Worm (Caenorhabditis elegans) whole organism, L2 larva: ENCODE measurements around the gene sec-24.2.

Experiments
- C34F6.9 ChIP-seq: fragments of 150-350 bp; optimal IDR thresholded peaks from 2 replicates; lab custom pipeline; 2014; ENCODE audit warnings: missing biosample characterization, missing genetic modification characterization
- F13H6.1 ChIP-seq: sonication (generic microtip); optimal IDR thresholded peaks from 2 replicates; lab custom pipeline; 2016; ENCODE audit warnings: missing genetic modification characterization, missing compliant biosample characterization
- R02D3.7 ChIP-seq: fragments of 150-350 bp; optimal IDR thresholded peaks from 2 replicates; lab custom pipeline; 2014; ENCODE audit warnings: missing biosample characterization, missing genetic modification characterization
- Y55F3AM.14 ChIP-seq: fragments of 200-800 bp; sonication (Bioruptor generic); optimal IDR thresholded peaks from 2 replicates; lab custom pipeline; 2018; ENCODE audit warnings: mild to moderate bottlenecking, missing genetic modification characterization, missing compliant biosample characterization
- ZK546.5 ChIP-seq: sonication (generic microtip); optimal IDR thresholded peaks from 2 replicates; lab custom pipeline; 2017; ENCODE audit warnings: missing biosample characterization, missing genetic modification characterization
- alr-1 ChIP-seq: fragments of 150-350 bp; optimal IDR thresholded peaks from 2 replicates; lab custom pipeline; 2014; ENCODE audit warnings: missing biosample characterization, missing genetic modification characterization
- aly-2 ChIP-seq: fragments of 150-350 bp; optimal IDR thresholded peaks from 2 replicates; lab custom pipeline; 2014; ENCODE audit warnings: missing biosample characterization, missing genetic modification characterization
- ama-1 ChIP-seq: fragments of 150-350 bp; optimal IDR thresholded peaks from 2 replicates; lab custom pipeline; 2018; ENCODE audit warnings: inconsistent platforms
- blmp-1 ChIP-seq: sonication (generic microtip); optimal IDR thresholded peaks from 2 replicates; lab custom pipeline; 2017; ENCODE audit warnings: missing genetic modification characterization, mild to moderate bottlenecking, missing compliant biosample characterization, antibody characterized with exemption, moderate library complexity; ENCODE audit not compliant: insufficient read depth
- ceh-82 ChIP-seq: fragments of 150-350 bp; optimal IDR thresholded peaks from 2 replicates; lab custom pipeline; 2014; ENCODE audit warnings: missing biosample characterization, missing genetic modification characterization
- crh-2 ChIP-seq: sonication (generic microtip); optimal IDR thresholded peaks from 2 replicates; lab custom pipeline; 2017; ENCODE audit warnings: missing biosample characterization, missing genetic modification characterization
- dmd-4 ChIP-seq: sonication (generic microtip); optimal IDR thresholded peaks from 2 replicates; lab custom pipeline; 2017; ENCODE audit warnings: missing biosample characterization, missing genetic modification characterization
- egl-27 ChIP-seq: sonication (generic microtip); optimal IDR thresholded peaks from 3 replicates; lab custom pipeline; 2017; ENCODE audit warnings: missing biosample characterization, missing genetic modification reagents, missing genetic modification characterization
- elt-3 ChIP-seq: sonication (generic microtip); optimal IDR thresholded peaks from 2 replicates; lab custom pipeline; 2017; ENCODE audit warnings: missing biosample characterization, missing genetic modification characterization
- gmeb-1 ChIP-seq: fragments of 150-350 bp; optimal IDR thresholded peaks from 2 replicates; lab custom pipeline; 2014; ENCODE audit warnings: missing biosample characterization, missing genetic modification characterization
- lin-11 ChIP-seq: fragments of 150-350 bp; sonication (generic microtip); optimal IDR thresholded peaks from 2 replicates; lab custom pipeline; 2014; ENCODE audit warnings: missing biosample characterization, missing genetic modification characterization, inconsistent platforms, mixed read lengths
- lin-13 ChIP-seq: fragments of 150-350 bp; optimal IDR thresholded peaks from 2 replicates; lab custom pipeline; 2014; ENCODE audit warnings: missing biosample characterization, missing genetic modification reagents, missing genetic modification characterization
- lsy-2 ChIP-seq, 2 experiments: fragments of 150-350 bp in 1 of 2; sonication (generic microtip) in 1 of 2; optimal IDR thresholded peaks; 2 replicates each; lab custom pipeline; 2014 to 2017; ENCODE audit warnings: missing biosample characterization in 2 of 2, missing genetic modification characterization in 2 of 2
- mbf-1 ChIP-seq: sonication (generic microtip); optimal IDR thresholded peaks from 2 replicates; lab custom pipeline; 2017; ENCODE audit warnings: missing biosample characterization, missing genetic modification characterization
- mdl-1 ChIP-seq, 2 experiments: fragments of 150-350 bp in 1 of 2; sonication (generic microtip) in 1 of 2; optimal IDR thresholded peaks; 2 replicates each; lab custom pipeline; 2017; ENCODE audit warnings: missing biosample characterization in 2 of 2, missing genetic modification characterization in 2 of 2
- nhr-10 ChIP-seq: sonication (generic microtip); optimal IDR thresholded peaks from 2 replicates; lab custom pipeline; 2017; ENCODE audit warnings: missing biosample characterization, missing genetic modification characterization
- nhr-11 ChIP-seq: fragments of 150-350 bp; optimal IDR thresholded peaks from 2 replicates; lab custom pipeline; 2014; ENCODE audit warnings: missing biosample characterization, missing genetic modification characterization
- nhr-12 ChIP-seq: fragments of 150-350 bp; optimal IDR thresholded peaks from 2 replicates; lab custom pipeline; 2014; ENCODE audit warnings: missing biosample characterization, missing genetic modification characterization
- nhr-129 ChIP-seq: fragments of 150-350 bp; optimal IDR thresholded peaks from 2 replicates; lab custom pipeline; 2014; ENCODE audit warnings: missing biosample characterization, missing genetic modification characterization
- nhr-21 ChIP-seq: fragments of 150-350 bp; optimal IDR thresholded peaks from 2 replicates; lab custom pipeline; 2014; ENCODE audit warnings: missing biosample characterization, missing genetic modification characterization
- nhr-23 ChIP-seq: fragments of 150-350 bp; optimal IDR thresholded peaks from 2 replicates; lab custom pipeline; 2014; ENCODE audit warnings: missing biosample characterization, missing genetic modification reagents, missing genetic modification characterization
- nhr-237 ChIP-seq: fragments of 150-350 bp; optimal IDR thresholded peaks from 2 replicates; lab custom pipeline; 2014; ENCODE audit warnings: missing biosample characterization, missing genetic modification characterization
- nhr-25 ChIP-seq: fragments of 150-350 bp; sonication (generic microtip); optimal IDR thresholded peaks from 3 replicates; lab custom pipeline; 2014; ENCODE audit warnings: missing biosample characterization, missing genetic modification characterization
- nhr-6 ChIP-seq: fragments of 150-350 bp; optimal IDR thresholded peaks from 2 replicates; lab custom pipeline; 2014; ENCODE audit warnings: missing biosample characterization, missing genetic modification characterization
- nhr-77 ChIP-seq: fragments of 150-350 bp; optimal IDR thresholded peaks from 2 replicates; lab custom pipeline; 2014; ENCODE audit warnings: missing biosample characterization, missing genetic modification characterization
- peb-1 ChIP-seq: fragments of 150-350 bp; optimal IDR thresholded peaks from 2 replicates; lab custom pipeline; 2014; ENCODE audit warnings: missing biosample characterization, missing genetic modification characterization
- skn-1 ChIP-seq: sonication (generic microtip); optimal IDR thresholded peaks from 2 replicates; lab custom pipeline; 2017; ENCODE audit warnings: missing biosample characterization, missing genetic modification characterization
- sma-3 ChIP-seq: sonication (generic microtip); optimal IDR thresholded peaks from 2 replicates; lab custom pipeline; 2016; ENCODE audit warnings: missing genetic modification reagents, missing genetic modification characterization, missing compliant biosample characterization
- sma-9 ChIP-seq, 2 experiments: fragments of 150-350 bp in 1 of 2; sonication (generic microtip) in 1 of 2; optimal IDR thresholded peaks; 2 replicates each; lab custom pipeline; 2014 to 2016; ENCODE audit warnings: missing genetic modification characterization in 2 of 2, mild to moderate bottlenecking in 1 of 2, missing biosample characterization in 1 of 2, missing compliant biosample characterization in 1 of 2, missing genetic modification reagents in 1 of 2, moderate library complexity in 1 of 2
- unc-39 ChIP-seq: fragments of 150-350 bp; optimal IDR thresholded peaks from 2 replicates; lab custom pipeline; 2014; ENCODE audit warnings: missing biosample characterization, missing genetic modification characterization
- unc-55 ChIP-seq: fragments of 150-350 bp; sonication (generic microtip); optimal IDR thresholded peaks from 3 replicates; lab custom pipeline; 2014; ENCODE audit warnings: missing biosample characterization, missing genetic modification reagents, missing genetic modification characterization
- unc-62 ChIP-seq: fragments of 150-350 bp; optimal IDR thresholded peaks from 2 replicates; lab custom pipeline; 2014; ENCODE audit warnings: missing biosample characterization, missing genetic modification reagents, missing genetic modification characterization
- zag-1 ChIP-seq: fragments of 150-350 bp; optimal IDR thresholded peaks from 2 replicates; lab custom pipeline; 2014; ENCODE audit warnings: missing biosample characterization, missing genetic modification characterization
- ztf-1 ChIP-seq: fragments of 200-800 bp; sonication (Bioruptor generic); conservative IDR thresholded peaks from 2 replicates; pipeline ENCODE4 v1.3.6; 2022; ENCODE audit warnings: missing genetic modification characterization, missing compliant biosample characterization
- ztf-11 ChIP-seq: sonication (generic microtip); optimal IDR thresholded peaks from 2 replicates; lab custom pipeline; 2017; ENCODE audit warnings: missing biosample characterization, missing genetic modification characterization
- ztf-4 ChIP-seq: fragments of 150-350 bp; optimal IDR thresholded peaks from 2 replicates; lab custom pipeline; 2014; ENCODE audit warnings: missing biosample characterization, missing genetic modification characterization

The sec-24.2 gene

DNA sequence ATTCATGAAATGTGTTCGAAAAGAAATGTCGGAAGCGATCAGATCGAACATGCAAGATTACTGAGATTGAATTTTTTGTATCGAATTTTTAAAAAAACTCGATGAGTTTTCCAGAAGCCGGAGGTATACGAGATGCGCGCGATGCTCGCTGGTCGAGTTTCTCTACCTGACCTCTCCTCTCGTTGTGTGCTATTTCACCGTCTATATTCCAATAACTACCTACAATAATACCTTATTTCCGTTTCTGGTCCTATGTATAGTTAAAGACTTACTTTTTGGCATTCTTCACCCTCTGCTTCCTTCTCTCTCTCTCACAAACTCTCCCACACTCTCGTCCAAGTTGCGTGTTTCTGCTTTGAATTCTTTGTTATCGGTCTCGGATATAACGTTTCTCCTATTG, 10.7 kb upstream of the sec-24.2 start:
- TF ChIP-seq nhr-6 (tag; lab: Kevin White, UChicago): no peak
- no peak for TF ChIP-seq ztf-11 (tag; lab: Kevin White, UChicago)
- TF ChIP-seq lsy-2 (tag; optimal IDR thresholded peaks at IDR 0.05; lab: Kevin White, UChicago): no peak
- no peak for TF ChIP-seq unc-39 (tag; lab: Kevin White, UChicago)
- no peak for TF ChIP-seq alr-1 (tag; lab: Kevin White, UChicago)
- no peak for TF ChIP-seq ztf-4
- TF ChIP-seq unc-62 (GFP tag; lab: Kevin White, UChicago): no peak
- TF ChIP-seq sma-3 (GFP tag; lab: Kevin White, UChicago): no peak
- TF ChIP-seq lin-13 (GFP tag; lab: Kevin White, UChicago): no peak
- no peak for TF ChIP-seq crh-2 (tag; lab: Kevin White, UChicago)
- TF ChIP-seq, all 48 proteins: peak for 0

DNA sequence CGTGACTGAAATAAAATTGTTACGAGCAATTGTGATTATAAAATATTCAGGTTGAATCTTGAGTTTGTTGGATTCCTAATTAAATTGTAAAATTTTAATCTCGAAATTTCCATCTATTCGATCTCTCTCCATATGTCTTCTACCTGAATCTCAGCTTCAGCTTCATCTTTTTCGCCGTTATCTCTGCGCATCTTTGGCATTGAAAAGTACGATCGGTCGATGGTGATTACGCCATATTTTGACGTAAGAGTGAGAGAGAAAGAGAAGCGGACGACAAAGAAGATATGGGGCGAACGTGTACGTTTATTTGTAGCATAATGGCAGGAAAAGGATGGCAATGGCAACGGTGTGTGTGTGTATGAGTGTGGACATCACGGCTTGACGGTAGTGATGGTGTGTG, 6.0 kb upstream of the sec-24.2 start:
- TF ChIP-seq nhr-25 (tag; lab: Kevin White, UChicago) (peak; percentile 25), aly-2 (tag; lab: Kevin White, UChicago) (no peak)
- TF ChIP-seq, all 48 proteins: peak for 1

DNA sequence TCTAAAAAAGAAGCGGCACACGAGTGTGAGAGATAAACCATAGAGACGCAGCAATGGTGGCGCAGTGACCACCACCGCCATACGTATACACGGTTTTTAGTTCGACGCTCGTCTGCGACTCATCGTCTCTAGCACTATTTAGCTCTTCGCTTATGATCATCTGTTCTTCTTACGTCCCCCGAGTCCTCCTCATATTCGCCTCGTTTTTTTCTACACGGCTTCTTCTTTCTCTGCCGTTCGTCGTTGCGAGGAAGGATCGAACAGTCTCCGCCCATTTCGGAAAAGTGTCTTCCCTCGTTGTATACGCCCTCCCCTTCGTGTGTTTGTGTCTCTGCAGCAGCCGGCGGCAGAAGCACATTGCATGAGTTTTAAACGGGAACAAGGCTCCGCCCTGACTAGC, 4.4 kb upstream of the sec-24.2 start:
- TF ChIP-seq nhr-129 (tag; lab: Kevin White, UChicago) (no peak), peb-1 (no peak), nhr-77 (tag; lab: Kevin White, UChicago) (no peak), unc-39 (tag; lab: Kevin White, UChicago) (no peak), ZK546.5 (tag; lab: Kevin White, UChicago) (no peak), skn-1 (tag; lab: Kevin White, UChicago) (no peak), R02D3.7 (tag; lab: Kevin White, UChicago) (no peak), blmp-1 (tag; lab: Kevin White, UChicago) (no peak), dmd-4 (no peak), unc-55 (GFP tag; lab: Kevin White, UChicago) (peak; percentile 37), ama-1 (lab: Kevin White, UChicago) (no peak), lin-11 (tag; lab: Kevin White, UChicago) (no peak), ztf-1 (GFP tag; lab: Robert Waterston, UW) (no peak), crh-2 (tag; lab: Kevin White, UChicago) (no peak), nhr-23 (tag; lab: Kevin White, UChicago) (no peak), mdl-1 (tag; optimal IDR thresholded peaks at IDR 0.05; lab: Kevin White, UChicago) (no peak), nhr-11 (tag; lab: Kevin White, UChicago) (no peak), ztf-11 (tag; lab: Kevin White, UChicago) (no peak), nhr-12 (tag; lab: Kevin White, UChicago) (no peak), nhr-21 (tag; lab: Kevin White, UChicago) (no peak), nhr-6 (tag; lab: Kevin White, UChicago) (no peak), C34F6.9 (tag; lab: Kevin White, UChicago) (peak; percentile 21), ztf-4 (no peak), lsy-2 (tag; optimal IDR thresholded peaks at IDR 0.05; lab: Kevin White, UChicago) (peak in 1 of 2 experiments; percentile 27), alr-1 (tag; lab: Kevin White, UChicago) (no peak), lin-13 (GFP tag; lab: Kevin White, UChicago) (no peak), nhr-25 (tag; lab: Kevin White, UChicago) (no peak), nhr-237 (no peak), sma-9 (GFP tag; optimal IDR thresholded peaks at IDR 0.05; lab: Kevin White, UChicago) (peak; percentile 2), sma-9 (tag; optimal IDR thresholded peaks at IDR 0.05; lab: Kevin White, UChicago) (no peak), gmeb-1 (no peak), elt-3 (no peak), zag-1 (tag; lab: Kevin White, UChicago) (no peak), egl-27 (tag; lab: Kevin White, UChicago) (no peak), aly-2 (tag; lab: Kevin White, UChicago) (no peak), F13H6.1 (tag; lab: Kevin White, UChicago) (peak; percentile 25), unc-62 (GFP tag; lab: Kevin White, UChicago) (no peak), sma-3 (GFP tag; lab: Kevin White, UChicago) (no peak), nhr-10 (tag; lab: Kevin White, UChicago) (no peak), Y55F3AM.14 (peak; percentile 24), mbf-1 (tag; lab: Kevin White, UChicago) (no peak), ceh-82 (tag; lab: Kevin White, UChicago) (no peak)
